Fruit fly (Drosophila melanogaster): ENCODE results near the gene Rack1.

Rack1 gene

dm6 chr2L:7827045-7828004 lies at the start of gene Rack1, which contains the start of gene mts (continued):
- TF ChIP-seq fkh (GFP tag; optimal IDR thresholded peaks at IDR 0.05) (peak; percentile 57), cyc (GFP tag; optimal IDR thresholded peaks at IDR 0.05) (peak; percentile 77), CG4318 (GFP tag; optimal IDR thresholded peaks at IDR 0.05) (no peak), Sox102F (GFP tag; optimal IDR thresholded peaks at IDR 0.05) (peak; percentile 78), vri (GFP tag; optimal IDR thresholded peaks at IDR 0.05) (peak; percentile 77), Eip75B (GFP tag; optimal IDR thresholded peaks at IDR 0.05) (peak; percentile 71), CG7368 (GFP tag; optimal IDR thresholded peaks at IDR 0.05) (peak; percentile 74), CG8119 (GFP tag; IDR thresholded peaks at IDR 0.05) (peak; percentile 34; the same call in 1 of the 3 replicates), esn (GFP tag; optimal IDR thresholded peaks at IDR 0.05) (peak; percentile 85), dsx (GFP tag; optimal IDR thresholded peaks at IDR 0.05; ENCODE audit: poor library complexity, severe bottlenecking) (peak; percentile 31)

- TF ChIP-seq Eip78C (GFP tag) (peak; percentile 90), Sox102F (GFP tag; optimal IDR thresholded peaks at IDR 0.05) (peak; percentile 18), acj6 (GFP tag; optimal IDR thresholded peaks at IDR 0.05) (peak; percentile 49), Ets21C (GFP tag; optimal IDR thresholded peaks at IDR 0.05) (no peak), Sox14 (GFP tag; optimal IDR thresholded peaks at IDR 0.05) (peak; percentile 19), CG16779 (tag; optimal IDR thresholded peaks at IDR 0.05) (no peak), ss (GFP tag; optimal IDR thresholded peaks at IDR 0.05) (peak in 1 of 2 experiments; percentile 59), esn (GFP tag; optimal IDR thresholded peaks at IDR 0.05) (peak; percentile 50), salr (GFP tag; optimal IDR thresholded peaks at IDR 0.05) (peak in 1 of 2 experiments; percentile 23), CG3919 (GFP tag; optimal IDR thresholded peaks at IDR 0.05) (peak; percentile 42), Met (GFP tag; optimal IDR thresholded peaks at IDR 0.05) (peak; percentile 29), topi (GFP tag; optimal IDR thresholded peaks at IDR 0.05) (peak; percentile 22), CG1621 (tag; optimal IDR thresholded peaks at IDR 0.05) (no peak), OdsH (GFP tag; optimal IDR thresholded peaks at IDR 0.05) (peak; percentile 35), lz (GFP tag; optimal IDR thresholded peaks at IDR 0.05) (peak; percentile 19), Eip75B (GFP tag; optimal IDR thresholded peaks at IDR 0.05) (peak; percentile 47), achi (GFP tag; optimal IDR thresholded peaks at IDR 0.05) (peak; percentile 33), net (GFP tag; optimal IDR thresholded peaks at IDR 0.05) (peak; percentile 33), pdm3 (GFP tag; optimal IDR thresholded peaks at IDR 0.05) (peak; percentile 35), CG4318 (GFP tag; optimal IDR thresholded peaks at IDR 0.05) (no peak), eg (GFP tag; IDR thresholded peaks at IDR 0.05) (no peak), Smox (GFP tag; optimal IDR thresholded peaks at IDR 0.05) (peak; percentile 26), CG34406 (GFP tag; optimal IDR thresholded peaks at IDR 0.05) (peak; percentile 47), CG6792 (GFP tag; optimal IDR thresholded peaks at IDR 0.05) (peak; percentile 54), CG10631 (GFP tag; optimal IDR thresholded peaks at IDR 0.05) (peak; percentile 41), CG6854 (GFP tag; optimal IDR thresholded peaks at IDR 0.05) (no peak), CG32006 (GFP tag; optimal IDR thresholded peaks at IDR 0.05) (peak; percentile 12), CG8632 (GFP tag; optimal IDR thresholded peaks at IDR 0.05) (peak; percentile 29), Blimp-1 (GFP tag; optimal IDR thresholded peaks at IDR 0.05) (peak; percentile 32), fd59A (GFP tag; optimal IDR thresholded peaks at IDR 0.05) (no peak)
These were observed 49.6 kb upstream of the Rack1 start for dm6 chr2L:7876520-7877232.

Data from whole organism, prepupa.